Worm (Caenorhabditis elegans) whole organism, L4 larva: ENCODE results near the gene ZK632.4.

Source experiments
- D1046.2 ChIP-seq: fragments of 200-800 bp; sonication (Bioruptor generic); IDR thresholded peaks from 2 replicates; pipeline ENCODE4 v1.3.6; 2022; ENCODE audit warnings: missing genetic modification characterization, missing compliant biosample characterization
- F26F4.8 ChIP-seq: fragments of 200-800 bp; sonication (Bioruptor generic); conservative IDR thresholded peaks from 2 replicates; pipeline ENCODE4 v1.3.6; 2022; ENCODE audit warnings: missing genetic modification characterization, missing compliant biosample characterization
- F37D6.2 ChIP-seq: sonication (generic microtip); optimal IDR thresholded peaks from 2 replicates; lab custom pipeline; 2016; ENCODE audit warnings: mild to moderate bottlenecking, missing genetic modification characterization, missing compliant biosample characterization
- T20F7.1 ChIP-seq: fragments of 200-800 bp; sonication (Bioruptor generic); optimal IDR thresholded peaks from 2 replicates; lab custom pipeline; 2018; ENCODE audit warnings: mild to moderate bottlenecking, missing genetic modification characterization, missing compliant biosample characterization
- Y5F2A.4 ChIP-seq: fragments of 200-800 bp; sonication (Bioruptor generic); optimal IDR thresholded peaks from 2 replicates; lab custom pipeline; 2018; ENCODE audit warnings: mild to moderate bottlenecking, missing genetic modification characterization, missing compliant biosample characterization
- Y75B8A.6 ChIP-seq: fragments of 200-800 bp; sonication (Bioruptor generic); IDR thresholded peaks from 2 replicates; pipeline ENCODE4 v1.3.6; 2022; ENCODE audit warnings: missing genetic modification reagents, missing genetic modification characterization, missing compliant biosample characterization
- aly-2 ChIP-seq: sonication (generic microtip); optimal IDR thresholded peaks from 2 replicates; lab custom pipeline; 2018; ENCODE audit warnings: missing biosample characterization, missing genetic modification characterization
- ama-1 ChIP-seq: fragments of 150-350 bp; optimal IDR thresholded peaks from 2 replicates; lab custom pipeline; 2014; ENCODE audit warnings: inconsistent platforms, mixed read lengths
- arid-1 ChIP-seq: fragments of 200-800 bp; sonication (Bioruptor generic); conservative IDR thresholded peaks from 2 replicates; pipeline ENCODE4 v1.3.6; 2022; ENCODE audit warnings: missing genetic modification reagents, missing genetic modification characterization, missing compliant biosample characterization
- ceh-20 ChIP-seq: fragments of 200-800 bp; sonication (Bioruptor generic); IDR thresholded peaks from 2 replicates; pipeline ENCODE4 v1.3.6; 2022; ENCODE audit warnings: missing genetic modification reagents, missing genetic modification characterization, missing compliant biosample characterization
- ceh-28 ChIP-seq: fragments of 150-350 bp; optimal IDR thresholded peaks from 2 replicates; lab custom pipeline; 2014; ENCODE audit warnings: missing biosample characterization, missing genetic modification reagents, missing genetic modification characterization
- ceh-82 ChIP-seq: sonication (generic microtip); optimal IDR thresholded peaks from 2 replicates; lab custom pipeline; 2017; ENCODE audit warnings: missing biosample characterization, missing genetic modification characterization
- ctbp-1 ChIP-seq: fragments of 200-800 bp; sonication (Bioruptor generic); IDR thresholded peaks from 2 replicates; pipeline ENCODE4 v1.3.6; 2022; ENCODE audit warnings: missing genetic modification reagents, missing genetic modification characterization, missing compliant biosample characterization
- daf-16 ChIP-seq, 3 experiments: sonication (generic microtip); optimal IDR thresholded peaks; 2 replicates each; lab custom pipeline; 2016 to 2017; ENCODE audit warnings: missing genetic modification characterization in 3 of 3, missing genetic modification reagents in 3 of 3, mild to moderate bottlenecking in 2 of 3, missing compliant biosample characterization in 2 of 3, missing biosample characterization in 1 of 3, moderate library complexity in 1 of 3
- daf-19 ChIP-seq: fragments of 200-800 bp; sonication (Bioruptor generic); conservative IDR thresholded peaks from 2 replicates; pipeline ENCODE4 v1.3.6; 2022; ENCODE audit warnings: missing genetic modification characterization, missing compliant biosample characterization
- daf-8 ChIP-seq: fragments of 200-800 bp; sonication (Bioruptor generic); IDR thresholded peaks from 2 replicates; pipeline ENCODE4 v1.3.6; 2022; ENCODE audit warnings: missing genetic modification characterization, missing compliant biosample characterization
- dmd-6 ChIP-seq: fragments of 200-800 bp; sonication (Bioruptor generic); IDR thresholded peaks from 2 replicates; pipeline ENCODE4 v1.3.6; 2022; ENCODE audit warnings: missing genetic modification reagents, missing genetic modification characterization, missing compliant biosample characterization
- dmd-8 ChIP-seq: fragments of 200-800 bp; sonication (Bioruptor generic); IDR thresholded peaks from 2 replicates; pipeline ENCODE4 v1.3.6; 2022; ENCODE audit warnings: missing genetic modification characterization, missing compliant biosample characterization
- dpl-1 ChIP-seq: fragments of 150-350 bp; optimal IDR thresholded peaks from 2 replicates; lab custom pipeline; 2014; ENCODE audit warnings: missing biosample characterization, missing genetic modification reagents, missing genetic modification characterization
- dve-1 ChIP-seq: sonication (generic microtip); optimal IDR thresholded peaks from 2 replicates; lab custom pipeline; 2017; ENCODE audit warnings: antibody characterized with exemption, mild to moderate bottlenecking, missing genetic modification characterization, missing compliant biosample characterization; ENCODE audit not compliant: insufficient read depth
- egl-43 ChIP-seq: fragments of 200-800 bp; sonication (Bioruptor generic); IDR thresholded peaks from 2 replicates; pipeline ENCODE4 v1.3.6; 2022; ENCODE audit warnings: missing genetic modification reagents, missing genetic modification characterization, missing compliant biosample characterization
- gei-8 ChIP-seq: fragments of 200-800 bp; sonication (Bioruptor generic); optimal IDR thresholded peaks from 2 replicates; lab custom pipeline; 2018; ENCODE audit warnings: mild to moderate bottlenecking, missing genetic modification characterization, missing compliant biosample characterization
- hif-1 ChIP-seq, 2 experiments: sonication (generic microtip); optimal IDR thresholded peaks; 2 replicates each; lab custom pipeline; 2016 to 2017; ENCODE audit warnings: missing compliant biosample characterization in 2 of 2, missing genetic modification characterization in 2 of 2, missing genetic modification reagents in 2 of 2, missing genotype in 2 of 2, mild to moderate bottlenecking in 1 of 2
- hlh-11 ChIP-seq: fragments of 200-800 bp; sonication (Bioruptor generic); optimal IDR thresholded peaks from 2 replicates; lab custom pipeline; 2018; ENCODE audit warnings: mild to moderate bottlenecking, missing genetic modification characterization, missing compliant biosample characterization
- jun-1 ChIP-seq: fragments of 150-350 bp; optimal IDR thresholded peaks from 2 replicates; lab custom pipeline; 2014; ENCODE audit warnings: missing biosample characterization, missing genetic modification reagents, missing genetic modification characterization
- lim-7 ChIP-seq: fragments of 200-800 bp; sonication (Bioruptor generic); IDR thresholded peaks from 2 replicates; pipeline ENCODE4 v1.3.6; 2022; ENCODE audit warnings: missing genetic modification characterization, missing compliant biosample characterization
- lin-1 ChIP-seq: fragments of 200-800 bp; sonication (Bioruptor generic); IDR thresholded peaks from 2 replicates; pipeline ENCODE4 v1.3.6; 2022; ENCODE audit warnings: missing genetic modification reagents, missing genetic modification characterization, missing compliant biosample characterization
- lin-13 ChIP-seq: fragments of 150-350 bp; optimal IDR thresholded peaks from 2 replicates; lab custom pipeline; 2014; ENCODE audit warnings: missing biosample characterization, missing genetic modification reagents, missing genetic modification characterization
- lin-15B ChIP-seq: fragments of 150-350 bp; sonication (generic microtip); optimal IDR thresholded peaks from 3 replicates; lab custom pipeline; 2014; ENCODE audit warnings: missing biosample characterization, missing genetic modification characterization
- lsy-2 ChIP-seq, 2 experiments: fragments of 150-350 bp in 1 of 2; sonication (generic microtip) in 1 of 2; optimal IDR thresholded peaks; 2 replicates each; lab custom pipeline; 2014 to 2017; ENCODE audit warnings: missing biosample characterization in 2 of 2, missing genetic modification characterization in 2 of 2
- madf-9 ChIP-seq: fragments of 200-800 bp; sonication (Bioruptor generic); conservative IDR thresholded peaks from 2 replicates; pipeline ENCODE4 v1.3.6; 2022; ENCODE audit warnings: missing genetic modification reagents, missing genetic modification characterization, missing compliant biosample characterization
- mdt-29 ChIP-seq: fragments of 200-800 bp; sonication (Bioruptor generic); IDR thresholded peaks from 2 replicates; pipeline ENCODE4 v1.3.6; 2022; ENCODE audit warnings: missing genetic modification reagents, missing genetic modification characterization, missing compliant biosample characterization
- mxl-2 ChIP-seq: fragments of 200-800 bp; sonication (Bioruptor generic); conservative IDR thresholded peaks from 2 replicates; pipeline ENCODE4 v1.3.6; 2022; ENCODE audit warnings: missing genetic modification reagents, missing genetic modification characterization, missing compliant biosample characterization
- nhr-10 ChIP-seq: fragments of 150-350 bp; optimal IDR thresholded peaks from 2 replicates; lab custom pipeline; 2014; ENCODE audit warnings: missing biosample characterization, missing genetic modification characterization
- nhr-102 ChIP-seq: sonication (generic microtip); optimal IDR thresholded peaks from 2 replicates; lab custom pipeline; 2016; ENCODE audit warnings: mild to moderate bottlenecking, missing genetic modification characterization, moderate library complexity, missing compliant biosample characterization
- nhr-41 ChIP-seq: fragments of 200-800 bp; sonication (Bioruptor generic); IDR thresholded peaks from 2 replicates; pipeline ENCODE4 v1.3.6; 2022; ENCODE audit warnings: missing genetic modification reagents, missing genetic modification characterization, missing compliant biosample characterization
- nhr-6 ChIP-seq: fragments of 150-350 bp; optimal IDR thresholded peaks from 2 replicates; lab custom pipeline; 2014; ENCODE audit warnings: missing biosample characterization, missing genetic modification characterization
- pha-4 ChIP-seq, 2 experiments: fragments of 150-350 bp in 1 of 2; fragments of 200-800 bp in 1 of 2; sonication (Bioruptor generic) in 1 of 2; IDR thresholded peaks in 1 of 2; optimal IDR thresholded peaks in 1 of 2; 2 replicates each; pipeline versions ENCODE4 v1.3.6 to Lab custom; 2014 to 2022; ENCODE audit warnings: missing genetic modification characterization in 2 of 2, missing genetic modification reagents in 2 of 2, missing biosample characterization in 1 of 2, missing compliant biosample characterization in 1 of 2
- set-16 ChIP-seq: fragments of 200-800 bp; sonication (Bioruptor generic); IDR thresholded peaks from 2 replicates; pipeline ENCODE4 v1.3.6; 2022; ENCODE audit warnings: missing genetic modification reagents, missing genetic modification characterization, missing compliant biosample characterization
- spr-1 ChIP-seq: sonication (generic microtip); optimal IDR thresholded peaks from 2 replicates; lab custom pipeline; 2016; ENCODE audit warnings: mild to moderate bottlenecking, missing genetic modification characterization, missing compliant biosample characterization
- spr-3 ChIP-seq: fragments of 200-800 bp; sonication (Bioruptor generic); optimal IDR thresholded peaks from 2 replicates; lab custom pipeline; 2018; ENCODE audit warnings: mild to moderate bottlenecking, missing genetic modification characterization, missing compliant biosample characterization
- tra-1 ChIP-seq: fragments of 200-800 bp; sonication (Bioruptor generic); IDR thresholded peaks from 2 replicates; pipeline ENCODE4 v1.3.6; 2022; ENCODE audit warnings: missing genetic modification reagents, missing genetic modification characterization, missing compliant biosample characterization
- unc-39 ChIP-seq: sonication (generic microtip); optimal IDR thresholded peaks from 2 replicates; lab custom pipeline; 2017; ENCODE audit warnings: missing biosample characterization, missing genetic modification characterization
- zfp-3 ChIP-seq: fragments of 200-800 bp; sonication (Bioruptor generic); conservative IDR thresholded peaks from 2 replicates; pipeline ENCODE4 v1.3.6; 2022; ENCODE audit warnings: missing genetic modification reagents, missing genetic modification characterization, missing compliant biosample characterization
- ztf-11 ChIP-seq: fragments of 150-350 bp; optimal IDR thresholded peaks from 2 replicates; lab custom pipeline; 2014; ENCODE audit warnings: missing biosample characterization, missing genetic modification characterization
- ztf-7 ChIP-seq: fragments of 150-350 bp; optimal IDR thresholded peaks from 2 replicates; lab custom pipeline; 2014; ENCODE audit warnings: missing biosample characterization, missing genetic modification characterization

Gene ZK632.4

ce11 chrIII:9782483-9783081 is 24.7 kb downstream of the ZK632.4 start, which contains the start of gene R10E11.6 (continued):
- no peak for TF ChIP-seq nhr-10
- no peak for TF ChIP-seq jun-1 (tag; lab: Kevin White, UChicago)
- TF ChIP-seq set-16 (GFP tag; lab: Robert Waterston, UW): no peak; the same call in 1 of the 2 replicates
- no peak for TF ChIP-seq nhr-102
- TF ChIP-seq lsy-2 (tag; optimal IDR thresholded peaks at IDR 0.05; lab: Kevin White, UChicago): no peak
- TF ChIP-seq aly-2 (tag; lab: Kevin White, UChicago): no peak
- TF ChIP-seq dpl-1 (GFP tag; lab: Kevin White, UChicago): no peak
- TF ChIP-seq mdt-29 (GFP tag; lab: Robert Waterston, UW): no peak
- no peak for TF ChIP-seq gei-8 (GFP tag; lab: Kevin White, UChicago)
- TF ChIP-seq T20F7.1 (GFP tag; lab: Kevin White, UChicago): no peak
- TF ChIP-seq ctbp-1 (GFP tag; lab: Robert Waterston, UW): no peak
- TF ChIP-seq lin-15B (tag; lab: Kevin White, UChicago): no peak
- TF ChIP-seq daf-8 (GFP tag; lab: Robert Waterston, UW): 0 out of 2 replicates have a peak, but pooled peaks have one; percentile 8
- TF ChIP-seq dve-1: no peak
- no peak for TF ChIP-seq ceh-82
- TF ChIP-seq Y5F2A.4 (GFP tag; lab: Kevin White, UChicago): peak; percentile 33
- TF ChIP-seq lin-13 (GFP tag; lab: Kevin White, UChicago): no peak
- no peak for TF ChIP-seq pha-4 (GFP tag; IDR thresholded peaks at IDR 0.05; lab: Robert Waterston, UW)
- no peak for TF ChIP-seq pha-4 (tag; optimal IDR thresholded peaks at IDR 0.05; lab: Kevin White, UChicago)
- TF ChIP-seq mxl-2 (GFP tag; lab: Robert Waterston, UW): no peak
- no peak for TF ChIP-seq ztf-11
- TF ChIP-seq ceh-28 (tag; lab: Kevin White, UChicago): no peak
- TF ChIP-seq nhr-6 (tag; lab: Kevin White, UChicago): no peak
- no peak for TF ChIP-seq egl-43
- 0 out of 2 replicates have a peak, but pooled peaks have one; percentile 10 for TF ChIP-seq daf-19 (GFP tag; lab: Robert Waterston, UW)
- no peak for TF ChIP-seq dmd-8 (GFP tag; lab: Robert Waterston, UW)
- no peak for TF ChIP-seq spr-3 (GFP tag; lab: Kevin White, UChicago)
- TF ChIP-seq hif-1 (tag; optimal IDR thresholded peaks at IDR 0.05; lab: Kevin White, UChicago): no peak
- no peak for TF ChIP-seq nhr-41 (GFP tag; lab: Robert Waterston, UW)
- no peak for TF ChIP-seq ztf-7 (tag; lab: Kevin White, UChicago)

DNA sequence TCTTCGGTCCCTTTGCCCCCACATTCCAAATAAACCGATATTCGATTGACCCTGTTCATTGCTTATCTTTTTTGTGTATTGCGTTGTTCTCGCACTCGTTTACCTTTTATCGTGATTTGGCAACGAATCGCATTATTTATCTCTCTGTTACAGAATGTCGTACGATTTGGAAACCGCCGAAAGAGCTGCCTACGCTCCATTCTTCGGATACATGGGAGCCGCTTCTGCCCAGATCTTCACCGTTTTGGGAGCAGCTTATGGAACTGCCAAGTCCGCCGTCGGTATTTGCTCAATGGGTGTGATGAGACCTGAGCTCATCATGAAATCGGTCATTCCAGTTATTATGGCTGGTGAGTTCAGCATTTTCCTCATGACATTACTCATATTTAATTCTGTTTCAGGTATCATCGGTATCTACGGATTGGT is 25.2 kb downstream of the ZK632.4 start, which contains the start of gene vha-2:
TSS of gene vha-2 (plus strand) at position 154 of the 426 bp plus-strand sequence.
- TF ChIP-seq F26F4.8 (GFP tag; lab: Robert Waterston, UW): no peak
- no peak for TF ChIP-seq F37D6.2
- peak; percentile 61 for TF ChIP-seq lin-1
- TF ChIP-seq jun-1 (tag; lab: Kevin White, UChicago): no peak
- no peak for TF ChIP-seq lim-7 (GFP tag; lab: Robert Waterston, UW)
- no peak for TF ChIP-seq ztf-11
- TF ChIP-seq unc-39 (tag; lab: Kevin White, UChicago): no peak
- TF ChIP-seq daf-8 (GFP tag; lab: Robert Waterston, UW): 0 out of 2 replicates have a peak, but pooled peaks have one; percentile 10
- TF ChIP-seq set-16 (GFP tag; lab: Robert Waterston, UW): peak; percentile 23; the same call in 1 of the 2 replicates
- peak; percentile 31 for TF ChIP-seq dve-1
- TF ChIP-seq Y75B8A.6 (GFP tag; lab: Robert Waterston, UW): no peak
- TF ChIP-seq arid-1: peak; percentile 49
- TF ChIP-seq spr-1: peak; percentile 39
- TF ChIP-seq hlh-11 (tag; lab: Kevin White, UChicago): peak; percentile 32
- TF ChIP-seq dmd-8 (GFP tag; lab: Robert Waterston, UW): no peak
- TF ChIP-seq ceh-20: no peak
- peak; percentile 90 for TF ChIP-seq ama-1 (lab: Kevin White, UChicago)
- TF ChIP-seq D1046.2: no peak
- TF ChIP-seq zfp-3: no peak; the same call in 1 of the 2 replicates
- TF ChIP-seq madf-9: peak; percentile 49; the same call in 1 of the 2 replicates
- peak; percentile 12 for TF ChIP-seq nhr-102
- TF ChIP-seq tra-1: peak; percentile 26; the same call in 1 of the 2 replicates
- no peak for TF ChIP-seq dmd-6 (GFP tag; lab: Robert Waterston, UW)
- peak in 1 of 2 experiments; percentile 9 for TF ChIP-seq daf-16 (GFP tag; optimal IDR thresholded peaks at IDR 0.05; lab: Kevin White, UChicago)
- TF ChIP-seq daf-16 (tag; optimal IDR thresholded peaks at IDR 0.05; lab: Kevin White, UChicago): peak; percentile 31
- peak; percentile 61 for TF ChIP-seq T20F7.1 (GFP tag; lab: Kevin White, UChicago)
